Worm (Caenorhabditis elegans) whole organism, L3 larva: ENCODE measurements around the gene ubl-1.

Experiments
- unc-62 ChIP-seq: fragments of 150-350 bp; sonication (generic microtip); optimal IDR thresholded peaks from 4 replicates; lab custom pipeline; 2014; ENCODE audit warnings: missing biosample characterization, missing genetic modification reagents, missing genetic modification characterization
- ztf-11 ChIP-seq: fragments of 150-350 bp; optimal IDR thresholded peaks from 2 replicates; lab custom pipeline; 2014; ENCODE audit warnings: missing biosample characterization, missing genetic modification characterization

DNA sequence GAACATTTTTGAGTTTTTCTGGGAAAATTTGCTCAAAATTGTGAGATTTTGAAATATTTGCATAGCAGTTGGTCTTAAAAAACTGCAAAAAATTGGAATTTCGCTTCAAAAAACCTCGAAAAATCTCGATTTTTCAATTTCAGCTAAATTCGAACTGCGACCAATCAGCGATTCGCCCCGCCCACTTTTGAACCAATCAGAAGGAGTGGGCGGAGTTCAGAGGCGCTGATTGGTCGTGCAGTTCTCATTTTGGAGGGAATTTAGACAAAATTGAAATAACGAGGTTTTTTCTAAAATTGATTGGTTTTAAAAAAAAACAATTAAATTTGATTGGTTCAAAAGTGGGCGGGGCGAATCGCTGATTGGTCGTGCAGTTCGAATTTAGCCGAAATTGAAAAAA is 34.6 kb upstream of the ubl-1 start:
- TF ChIP-seq unc-62 (GFP tag; lab: Kevin White, UChicago): no peak
- no peak for TF ChIP-seq ztf-11
